Comparison of ENCODE assay signal across 1 fruit fly cellular context in the genomic region with DNA sequence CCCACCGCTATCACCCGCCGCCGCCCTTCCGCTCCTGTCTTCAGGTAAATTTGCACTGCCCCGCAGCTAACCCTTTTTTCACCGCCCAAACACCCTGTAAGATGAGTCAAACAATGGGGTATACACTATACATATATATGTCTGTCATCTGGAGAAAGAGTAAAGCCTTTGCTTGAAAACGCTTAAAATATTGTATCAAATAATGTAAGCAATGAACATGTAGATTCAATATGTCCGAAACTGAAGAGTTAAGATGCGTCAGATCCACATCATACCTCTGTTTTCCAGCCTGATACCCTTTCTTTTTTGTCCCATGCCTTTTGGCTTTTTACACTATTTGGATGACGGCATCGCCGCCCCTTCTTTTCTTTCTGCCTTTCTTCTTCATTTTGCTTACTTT.
TF ChIP-seq lines count a peak whose summit lies in the region.

No protein-coding gene starts in this region.

TF ChIP-seq in whole organism, embryonic, 481 proteins besides CTCF, POLR2A, EP300 and RAD21 (continued from another document and continues in another):
- TF ChIP-seq CG4854 (GFP tag; optimal IDR thresholded peaks at IDR 0.05; lab: Kevin White, UChicago) (no peak), gcm2 (GFP tag; optimal IDR thresholded peaks at IDR 0.05; lab: Kevin White, UChicago) (no peak), CG9817 (tag; optimal IDR thresholded peaks at IDR 0.05; lab: Kevin White, UChicago) (peak; percentile 27), h (optimal IDR thresholded peaks at IDR 0.05; lab: Kevin White, UChicago) (no peak), CG2202 (tag; optimal IDR thresholded peaks at IDR 0.05; lab: Kevin White, UChicago) (no peak), CG8290 (GFP tag; optimal IDR thresholded peaks at IDR 0.05; lab: Kevin White, UChicago) (no peak), CG8290 (tag; optimal IDR thresholded peaks at IDR 0.05; lab: Kevin White, UChicago) (peak in 1 of 2 experiments; percentile 63), ap (GFP tag; IDR thresholded peaks at IDR 0.05; lab: Robert Waterston, UW) (0 out of 2 replicates have a peak, but pooled peaks have one; percentile 10), Dek (tag; optimal IDR thresholded peaks at IDR 0.05; lab: Kevin White, UChicago) (no peak), amos (GFP tag; IDR thresholded peaks at IDR 0.05; lab: Robert Waterston, UW; ENCODE audit: partially characterized antibody) (no peak), Usf (GFP tag; optimal IDR thresholded peaks at IDR 0.05; lab: Kevin White, UChicago) (no peak), kah (GFP tag; optimal IDR thresholded peaks at IDR 0.05; lab: Kevin White, UChicago) (no peak), CG17912 (GFP tag; optimal IDR thresholded peaks at IDR 0.05; lab: Kevin White, UChicago) (no peak), CG14014 (GFP tag; IDR thresholded peaks at IDR 0.05; lab: Robert Waterston, UW) (0 out of 2 replicates have a peak, but pooled peaks have one; percentile 49), CG11695 (GFP tag; IDR thresholded peaks at IDR 0.05; lab: Robert Waterston, UW) (no peak), CG11456 (GFP tag; IDR thresholded peaks at IDR 0.05; lab: Robert Waterston, UW) (0 out of 3 replicates have a peak, but pooled peaks have one; percentile 54), NK7.1 (GFP tag; optimal IDR thresholded peaks at IDR 0.05; lab: Kevin White, UChicago) (no peak), CG11696 (GFP tag; IDR thresholded peaks at IDR 0.05; lab: Robert Waterston, UW) (no peak), CG2889 (GFP tag; IDR thresholded peaks at IDR 0.05; lab: Robert Waterston, UW) (no peak), danr (GFP tag; IDR thresholded peaks at IDR 0.05; lab: Robert Waterston, UW) (peak; percentile 10; the same call in 1 of the 2 replicates), Ada2b (GFP tag; IDR thresholded peaks at IDR 0.05; lab: Robert Waterston, UW) (peak; percentile 69), CG8089 (GFP tag; optimal IDR thresholded peaks at IDR 0.05; lab: Kevin White, UChicago) (no peak), fd64A (GFP tag; optimal IDR thresholded peaks at IDR 0.05; lab: Kevin White, UChicago) (no peak), CG1792 (GFP tag; optimal IDR thresholded peaks at IDR 0.05; lab: Kevin White, UChicago) (no peak), CG10147 (GFP tag; optimal IDR thresholded peaks at IDR 0.05; lab: Kevin White, UChicago) (no peak), sima (GFP tag; optimal IDR thresholded peaks at IDR 0.05; lab: Kevin White, UChicago) (no peak), CG12744 (GFP tag; optimal IDR thresholded peaks at IDR 0.05; lab: Kevin White, UChicago) (no peak), NC2α (GFP tag; optimal IDR thresholded peaks at IDR 0.05; lab: Kevin White, UChicago) (no peak), CG1529 (GFP tag; optimal IDR thresholded peaks at IDR 0.05; lab: Kevin White, UChicago) (no peak), CG14441 (GFP tag; IDR thresholded peaks at IDR 0.05; lab: Robert Waterston, UW) (peak; percentile 57), HLH54F (GFP tag; optimal IDR thresholded peaks at IDR 0.05; lab: Kevin White, UChicago) (no peak), D (optimal IDR thresholded peaks at IDR 0.05; lab: Kevin White, UChicago) (no peak), D (GFP tag; optimal IDR thresholded peaks at IDR 0.05; lab: Kevin White, UChicago) (no peak), H2.0 (GFP tag; IDR thresholded peaks at IDR 0.05; lab: Robert Waterston, UW) (peak; percentile 55), CG9609 (GFP tag; optimal IDR thresholded peaks at IDR 0.05; lab: Kevin White, UChicago) (peak; percentile 1), CG12071 (GFP tag; optimal IDR thresholded peaks at IDR 0.05; lab: Kevin White, UChicago) (peak; percentile 2), CG12659 (GFP tag; optimal IDR thresholded peaks at IDR 0.05; lab: Kevin White, UChicago) (no peak), B-H1 (GFP tag; IDR thresholded peaks at IDR 0.05; lab: Robert Waterston, UW) (no peak), CG1024 (GFP tag; IDR thresholded peaks at IDR 0.05; lab: Robert Waterston, UW) (0 out of 2 replicates have a peak, but pooled peaks have one; percentile 33), Sox100B (GFP tag; optimal IDR thresholded peaks at IDR 0.05; lab: Kevin White, UChicago) (no peak), CG14965 (GFP tag; optimal IDR thresholded peaks at IDR 0.05; lab: Kevin White, UChicago; ENCODE audit: borderline replicate concordance) (no peak), CG3407 (GFP tag; optimal IDR thresholded peaks at IDR 0.05; lab: Kevin White, UChicago) (no peak), YL-1 (GFP tag; optimal IDR thresholded peaks at IDR 0.05; lab: Kevin White, UChicago) (no peak), CG2712 (tag; optimal IDR thresholded peaks at IDR 0.05; lab: Kevin White, UChicago) (peak; percentile 40), Rx (GFP tag; IDR thresholded peaks at IDR 0.05; lab: Robert Waterston, UW) (no peak), al (GFP tag; IDR thresholded peaks at IDR 0.05; lab: Robert Waterston, UW) (0 out of 2 replicates have a peak, but pooled peaks have one; percentile 30), CG2678 (tag; optimal IDR thresholded peaks at IDR 0.05; lab: Kevin White, UChicago) (peak; percentile 32), Dad (GFP tag; optimal IDR thresholded peaks at IDR 0.05; lab: Kevin White, UChicago) (no peak), cato (GFP tag; optimal IDR thresholded peaks at IDR 0.05; lab: Kevin White, UChicago; ENCODE audit: borderline replicate concordance) (no peak), Jarid2 (GFP tag; optimal IDR thresholded peaks at IDR 0.05; lab: Kevin White, UChicago) (no peak), BtbVII (GFP tag; optimal IDR thresholded peaks at IDR 0.05; lab: Kevin White, UChicago) (no peak), mam (GFP tag; optimal IDR thresholded peaks at IDR 0.05; lab: Kevin White, UChicago) (peak; percentile 42), D19B (GFP tag; optimal IDR thresholded peaks at IDR 0.05; lab: Kevin White, UChicago) (no peak), Hr39 (optimal IDR thresholded peaks at IDR 0.05; lab: Kevin White, UChicago) (no peak), fd102C (GFP tag; optimal IDR thresholded peaks at IDR 0.05; lab: Kevin White, UChicago) (no peak), Hand (GFP tag; optimal IDR thresholded peaks at IDR 0.05; lab: Kevin White, UChicago) (no peak), CG1832 (GFP tag; optimal IDR thresholded peaks at IDR 0.05; lab: Kevin White, UChicago) (no peak), odd (GFP tag; optimal IDR thresholded peaks at IDR 0.05; lab: Kevin White, UChicago) (no peak), Pdp1 (GFP tag; optimal IDR thresholded peaks at IDR 0.05; lab: Kevin White, UChicago) (peak in 1 of 2 experiments; percentile 23), CG17186 (GFP tag; optimal IDR thresholded peaks at IDR 0.05; lab: Kevin White, UChicago) (no peak), ato (GFP tag; IDR thresholded peaks at IDR 0.05; lab: Robert Waterston, UW; ENCODE audit: partially characterized antibody) (no peak), CG5180 (GFP tag; optimal IDR thresholded peaks at IDR 0.05; lab: Kevin White, UChicago) (no peak), CG6272 (GFP tag; IDR thresholded peaks at IDR 0.05; lab: Robert Waterston, UW) (0 out of 2 replicates have a peak, but pooled peaks have one; percentile 31), run (tag; optimal IDR thresholded peaks at IDR 0.05; lab: Kevin White, UChicago) (no peak), kni (GFP tag; optimal IDR thresholded peaks at IDR 0.05; lab: Kevin White, UChicago) (no peak), GATAe (GFP tag; conservative IDR thresholded peaks at IDR 0.05; lab: Robert Waterston, UW) (no peak), CG14860 (GFP tag; IDR thresholded peaks at IDR 0.05; lab: Robert Waterston, UW; ENCODE audit: partially characterized antibody) (no peak), tna (GFP tag; IDR thresholded peaks at IDR 0.05; lab: Robert Waterston, UW; ENCODE audit: partially characterized antibody) (no peak), her (GFP tag; optimal IDR thresholded peaks at IDR 0.05; lab: Kevin White, UChicago) (no peak), abd-A (tag; optimal IDR thresholded peaks at IDR 0.05; lab: Kevin White, UChicago) (no peak), tx (GFP tag; optimal IDR thresholded peaks at IDR 0.05; lab: Kevin White, UChicago) (no peak), ewg (GFP tag; optimal IDR thresholded peaks at IDR 0.05; lab: Kevin White, UChicago) (no peak), slp2 (GFP tag; optimal IDR thresholded peaks at IDR 0.05; lab: Kevin White, UChicago) (no peak), Vsx1 (GFP tag; optimal IDR thresholded peaks at IDR 0.05; lab: Kevin White, UChicago) (no peak), CG8478 (optimal IDR thresholded peaks at IDR 0.05; lab: Kevin White, UChicago) (no peak), onecut (GFP tag; IDR thresholded peaks at IDR 0.05; lab: Robert Waterston, UW) (no peak), Doc2 (GFP tag; IDR thresholded peaks at IDR 0.05; lab: Robert Waterston, UW) (no peak), CG7372 (GFP tag; IDR thresholded peaks at IDR 0.05; lab: Robert Waterston, UW) (no peak), CG2129 (GFP tag; IDR thresholded peaks at IDR 0.05; lab: Robert Waterston, UW; ENCODE audit: partially characterized antibody) (no peak), Blimp-1 (GFP tag; optimal IDR thresholded peaks at IDR 0.05; lab: Kevin White, UChicago) (peak; percentile 47), Myb (GFP tag; optimal IDR thresholded peaks at IDR 0.05; lab: Kevin White, UChicago) (no peak), CG11504 (tag; optimal IDR thresholded peaks at IDR 0.05; lab: Kevin White, UChicago) (peak; percentile 60), C15 (GFP tag; IDR thresholded peaks at IDR 0.05; lab: Robert Waterston, UW) (no peak), mld (GFP tag; IDR thresholded peaks at IDR 0.05; lab: Robert Waterston, UW; ENCODE audit: partially characterized antibody) (no peak), E2f2 (GFP tag; IDR thresholded peaks at IDR 0.05; lab: Robert Waterston, UW) (0 out of 2 replicates have a peak, but pooled peaks have one; percentile 20), Fer2 (tag; optimal IDR thresholded peaks at IDR 0.05; lab: Kevin White, UChicago) (no peak), CG2120 (GFP tag; optimal IDR thresholded peaks at IDR 0.05; lab: Kevin White, UChicago) (peak; percentile 45), unpg (GFP tag; optimal IDR thresholded peaks at IDR 0.05; lab: Kevin White, UChicago) (peak; percentile 34), CG7839 (tag; optimal IDR thresholded peaks at IDR 0.05; lab: Kevin White, UChicago) (peak; percentile 46), scrt (GFP tag; optimal IDR thresholded peaks at IDR 0.05; lab: Kevin White, UChicago) (no peak), CG18599 (GFP tag; optimal IDR thresholded peaks at IDR 0.05; lab: Kevin White, UChicago) (peak; percentile 32), MTF-1 (GFP tag; optimal IDR thresholded peaks at IDR 0.05; lab: Kevin White, UChicago; ENCODE audit: borderline replicate concordance) (no peak), zen (tag; optimal IDR thresholded peaks at IDR 0.05; lab: Kevin White, UChicago) (no peak), CG17359 (tag; optimal IDR thresholded peaks at IDR 0.05; lab: Kevin White, UChicago) (peak; percentile 54), fd3F (GFP tag; optimal IDR thresholded peaks at IDR 0.05; lab: Kevin White, UChicago) (no peak), Rfx (GFP tag; IDR thresholded peaks at IDR 0.05; lab: Robert Waterston, UW) (peak; percentile 51; the same call in 1 of the 2 replicates), yki (optimal IDR thresholded peaks at IDR 0.05; lab: Kevin White, UChicago) (no peak), Lpt (GFP tag; optimal IDR thresholded peaks at IDR 0.05; lab: Kevin White, UChicago) (no peak), hth (optimal IDR thresholded peaks at IDR 0.05; lab: Kevin White, UChicago) (no peak), tap (tag; optimal IDR thresholded peaks at IDR 0.05; lab: Kevin White, UChicago) (peak; percentile 4), Neu2 (GFP tag; optimal IDR thresholded peaks at IDR 0.05; lab: Kevin White, UChicago; ENCODE audit: borderline replicate concordance) (no peak), CG31388 (GFP tag; optimal IDR thresholded peaks at IDR 0.05; lab: Kevin White, UChicago) (no peak), TFAM (GFP tag; optimal IDR thresholded peaks at IDR 0.05; lab: Kevin White, UChicago) (no peak), sisA (GFP tag; IDR thresholded peaks at IDR 0.05; lab: Robert Waterston, UW) (peak; percentile 51), bab2 (GFP tag; optimal IDR thresholded peaks at IDR 0.05; lab: Kevin White, UChicago) (no peak), nerfin-2 (GFP tag; IDR thresholded peaks at IDR 0.05; lab: Robert Waterston, UW; ENCODE audit: partially characterized antibody) (no peak), CG10959 (GFP tag; IDR thresholded peaks at IDR 0.05; lab: Robert Waterston, UW) (no peak), Ssrp (tag; optimal IDR thresholded peaks at IDR 0.05; lab: Kevin White, UChicago) (no peak), Xrp1 (GFP tag; IDR thresholded peaks at IDR 0.05; lab: Robert Waterston, UW) (no peak; the same call in 1 of the 2 replicates), eve (GFP tag; optimal IDR thresholded peaks at IDR 0.05; lab: Kevin White, UChicago) (no peak), Nf-YB (GFP tag; optimal IDR thresholded peaks at IDR 0.05; lab: Kevin White, UChicago) (no peak), Hmx (GFP tag; optimal IDR thresholded peaks at IDR 0.05; lab: Kevin White, UChicago) (no peak), CG11093 (GFP tag; IDR thresholded peaks at IDR 0.05; lab: Robert Waterston, UW) (0 out of 3 replicates have a peak, but pooled peaks have one; percentile 34), Atf-2 (GFP tag; optimal IDR thresholded peaks at IDR 0.05; lab: Kevin White, UChicago) (no peak), CG4282 (GFP tag; optimal IDR thresholded peaks at IDR 0.05; lab: Kevin White, UChicago) (no peak), z (GFP tag; IDR thresholded peaks at IDR 0.05; lab: Robert Waterston, UW) (no peak), prd (optimal IDR thresholded peaks at IDR 0.05; lab: Kevin White, UChicago) (no peak), prd (GFP tag; IDR thresholded peaks at IDR 0.05; lab: Robert Waterston, UW) (peak; percentile 63; the same call in 2 of the 3 replicates), CG13424 (tag; optimal IDR thresholded peaks at IDR 0.05; lab: Kevin White, UChicago) (peak; percentile 31), CG3847 (GFP tag; IDR thresholded peaks at IDR 0.05; lab: Robert Waterston, UW) (0 out of 2 replicates have a peak, but pooled peaks have one; percentile 19), CG4404 (GFP tag; IDR thresholded peaks at IDR 0.05; lab: Robert Waterston, UW) (0 out of 2 replicates have a peak, but pooled peaks have one; percentile 14), slbo (GFP tag; IDR thresholded peaks at IDR 0.05; lab: Robert Waterston, UW) (peak; percentile 69), ash1 (GFP tag; optimal IDR thresholded peaks at IDR 0.05; lab: Kevin White, UChicago) (no peak), btn (GFP tag; optimal IDR thresholded peaks at IDR 0.05; lab: Kevin White, UChicago) (no peak), CG4328 (GFP tag; optimal IDR thresholded peaks at IDR 0.05; lab: Kevin White, UChicago) (no peak), CG6654 (GFP tag; optimal IDR thresholded peaks at IDR 0.05; lab: Kevin White, UChicago) (no peak), Scr (GFP tag; IDR thresholded peaks at IDR 0.05; lab: Robert Waterston, UW; ENCODE audit: partially characterized antibody) (no peak)
